Fruit fly (Drosophila melanogaster): ENCODE results near the gene CG44362.

- TF ChIP-seq Lpt (GFP tag; optimal IDR thresholded peaks at IDR 0.05) (peak; percentile 41), CG1621 (tag; optimal IDR thresholded peaks at IDR 0.05) (peak; percentile 48), CG11762 (GFP tag; optimal IDR thresholded peaks at IDR 0.05; ENCODE audit: insufficient read depth) (peak; percentile 48), OdsH (GFP tag; optimal IDR thresholded peaks at IDR 0.05) (peak; percentile 62), vri (GFP tag; optimal IDR thresholded peaks at IDR 0.05) (peak; percentile 36), Sox102F (GFP tag; optimal IDR thresholded peaks at IDR 0.05) (peak; percentile 37), Hr4 (GFP tag; optimal IDR thresholded peaks at IDR 0.05) (peak; percentile 64), CG15336 (GFP tag; IDR thresholded peaks at IDR 0.05) (peak; percentile 59), pdm3 (GFP tag; optimal IDR thresholded peaks at IDR 0.05) (peak; percentile 62), CG8319 (GFP tag; optimal IDR thresholded peaks at IDR 0.05) (no peak), CG9139 (GFP tag; optimal IDR thresholded peaks at IDR 0.05) (no peak), achi (GFP tag; optimal IDR thresholded peaks at IDR 0.05) (peak; percentile 68)
These were observed 22.0 kb upstream of the CG44362 start for dm6 chr3L:11375304-11375703.
